Worm (Caenorhabditis elegans) whole organism, L4/young adult: ENCODE results near the gene F41G3.21.

Experiments
- W03F9.2 ChIP-seq: fragments of 150-350 bp; optimal IDR thresholded peaks from 2 replicates; lab custom pipeline; 2014; ENCODE audit warnings: missing biosample characterization, missing genetic modification characterization
- dao-5 ChIP-seq: sonication (generic microtip); optimal IDR thresholded peaks from 2 replicates; lab custom pipeline; 2016; ENCODE audit warnings: missing genotype, missing genetic modification characterization, moderate library complexity, missing compliant biosample characterization
- him-1 ChIP-seq: sonication (generic microtip); optimal IDR thresholded peaks from 2 replicates; lab custom pipeline; 2016; ENCODE audit warnings: missing genotype, missing genetic modification reagents, missing genetic modification characterization, missing compliant biosample characterization

DNA sequence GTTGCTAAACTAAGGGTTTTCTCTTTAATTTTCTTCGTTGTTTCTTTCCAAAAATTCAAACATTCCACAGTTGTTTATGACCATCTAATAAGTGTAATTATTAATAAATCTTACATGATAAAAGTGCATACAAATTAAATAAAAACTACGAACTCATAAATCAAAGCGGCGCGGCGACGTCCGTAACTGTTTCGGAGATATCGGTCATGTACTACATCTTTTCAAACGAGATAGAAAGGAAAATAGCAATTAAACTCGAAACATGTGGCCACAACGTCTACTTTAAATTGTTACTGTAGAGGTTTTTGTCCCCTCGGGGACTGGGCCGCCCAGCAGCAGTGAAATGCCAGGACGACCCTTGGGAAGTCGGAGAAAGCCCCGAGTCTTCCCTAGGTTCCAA is 36.9 kb downstream of the F41G3.21 start:
- TF ChIP-seq him-1 (tag; lab: Kevin White, UChicago) = no peak
- no peak for TF ChIP-seq W03F9.2 (tag; lab: Kevin White, UChicago)
- no peak for TF ChIP-seq dao-5
